Worm (Caenorhabditis elegans) whole organism, L3 larva: ENCODE results near the gene AH9.1.
A peak's percentile ranks its signal among the peaks of the same experiment; 100 is the strongest.

ENCODE experiments used
- ceh-16 ChIP-seq: sonication (generic microtip); optimal IDR thresholded peaks from 2 replicates; lab custom pipeline; 2017; ENCODE audit warnings: missing biosample characterization, missing genetic modification characterization
- ceh-9 ChIP-seq: sonication (generic microtip); optimal IDR thresholded peaks from 2 replicates; lab custom pipeline; 2018; ENCODE audit warnings: missing biosample characterization, missing genetic modification characterization
- egl-27 ChIP-seq: sonication (generic microtip); optimal IDR thresholded peaks from 4 replicates; lab custom pipeline; 2017; ENCODE audit warnings: missing biosample characterization, missing genetic modification reagents, missing genetic modification characterization
- elt-2 ChIP-seq: sonication (generic microtip); optimal IDR thresholded peaks from 2 replicates; lab custom pipeline; 2016; ENCODE audit warnings: missing genetic modification reagents, mild to moderate bottlenecking, missing genetic modification characterization, missing compliant biosample characterization
- elt-3 ChIP-seq, 3 experiments: fragments of 150-350 bp in 1 of 3; sonication (generic microtip) in 2 of 3; optimal IDR thresholded peaks; 2 replicates in 2 of 3; 4 replicates in 1 of 3; lab custom pipeline; 2014 to 2017; ENCODE audit warnings: missing biosample characterization in 3 of 3, missing genetic modification characterization in 3 of 3
- eor-1 ChIP-seq, 2 experiments: fragments of 150-350 bp; optimal IDR thresholded peaks; 2 replicates each; lab custom pipeline; 2014 to 2018; ENCODE audit warnings: missing biosample characterization in 2 of 2, missing genetic modification characterization in 2 of 2
- fkh-10 ChIP-seq: sonication (generic microtip); optimal IDR thresholded peaks from 2 replicates; lab custom pipeline; 2017; ENCODE audit warnings: missing biosample characterization, missing genetic modification reagents, missing genetic modification characterization
- fkh-2 ChIP-seq: fragments of 150-350 bp; optimal IDR thresholded peaks from 2 replicates; lab custom pipeline; 2014; ENCODE audit warnings: missing biosample characterization, missing genetic modification reagents, missing genetic modification characterization
- fos-1 ChIP-seq: fragments of 150-350 bp; optimal IDR thresholded peaks from 2 replicates; lab custom pipeline; 2014; ENCODE audit warnings: missing biosample characterization, missing genetic modification characterization
- jun-1 ChIP-seq: fragments of 150-350 bp; optimal IDR thresholded peaks from 2 replicates; lab custom pipeline; 2014; ENCODE audit warnings: missing biosample characterization, missing genetic modification reagents, missing genetic modification characterization
- lin-39 ChIP-seq: fragments of 150-350 bp; optimal IDR thresholded peaks from 2 replicates; lab custom pipeline; 2018; ENCODE audit warnings: missing biosample characterization, missing genetic modification reagents, missing genetic modification characterization
- lsy-12 ChIP-seq: sonication (generic microtip); optimal IDR thresholded peaks from 2 replicates; lab custom pipeline; 2016; ENCODE audit warnings: mild to moderate bottlenecking, missing genetic modification characterization, missing compliant biosample characterization
- nhr-12 ChIP-seq: fragments of 150-350 bp; optimal IDR thresholded peaks from 2 replicates; lab custom pipeline; 2014; ENCODE audit warnings: missing biosample characterization, missing genetic modification characterization
- nhr-23 ChIP-seq: fragments of 150-350 bp; optimal IDR thresholded peaks from 2 replicates; lab custom pipeline; 2014; ENCODE audit warnings: missing biosample characterization, missing genetic modification reagents, missing genetic modification characterization
- nhr-237 ChIP-seq: fragments of 150-350 bp; optimal IDR thresholded peaks from 2 replicates; lab custom pipeline; 2014; ENCODE audit warnings: missing biosample characterization, missing genetic modification characterization
- nhr-25 ChIP-seq: sonication (generic microtip); optimal IDR thresholded peaks from 2 replicates; lab custom pipeline; 2017; ENCODE audit warnings: missing biosample characterization, missing genetic modification characterization
- nhr-28 ChIP-seq: fragments of 150-350 bp; optimal IDR thresholded peaks from 2 replicates; lab custom pipeline; 2014; ENCODE audit warnings: missing biosample characterization, missing genetic modification characterization
- nhr-67 ChIP-seq: fragments of 150-350 bp; optimal IDR thresholded peaks from 2 replicates; lab custom pipeline; 2014; ENCODE audit warnings: missing biosample characterization, missing genetic modification characterization
- nhr-76 ChIP-seq: fragments of 150-350 bp; sonication (generic microtip); optimal IDR thresholded peaks from 5 replicates; lab custom pipeline; 2014; ENCODE audit warnings: missing biosample characterization, missing genetic modification characterization
- pha-4 ChIP-seq: fragments of 150-350 bp; optimal IDR thresholded peaks from 2 replicates; lab custom pipeline; 2014; ENCODE audit warnings: missing biosample characterization, missing genetic modification reagents, missing genetic modification characterization
- pqm-1 ChIP-seq: fragments of 150-350 bp; optimal IDR thresholded peaks from 2 replicates; lab custom pipeline; 2017; ENCODE audit warnings: missing biosample characterization, missing genetic modification characterization, inconsistent platforms
- sea-2 ChIP-seq: fragments of 150-350 bp; sonication (generic microtip); optimal IDR thresholded peaks from 4 replicates; lab custom pipeline; 2014; ENCODE audit warnings: missing biosample characterization, missing genetic modification reagents, missing genetic modification characterization
- skn-1 ChIP-seq: fragments of 150-350 bp; optimal IDR thresholded peaks from 2 replicates; lab custom pipeline; 2014; ENCODE audit warnings: missing biosample characterization, missing genetic modification characterization
- tbx-2 ChIP-seq: sonication (generic microtip); optimal IDR thresholded peaks from 2 replicates; lab custom pipeline; 2016; ENCODE audit warnings: mild to moderate bottlenecking, missing genetic modification characterization, missing compliant biosample characterization
- unc-39 ChIP-seq: sonication (generic microtip); optimal IDR thresholded peaks from 4 replicates; lab custom pipeline; 2017; ENCODE audit warnings: missing biosample characterization, missing genetic modification characterization
- zag-1 ChIP-seq: fragments of 150-350 bp; optimal IDR thresholded peaks from 2 replicates; lab custom pipeline; 2014; ENCODE audit warnings: missing biosample characterization, missing genetic modification characterization
- ztf-11 ChIP-seq: fragments of 150-350 bp; optimal IDR thresholded peaks from 2 replicates; lab custom pipeline; 2014; ENCODE audit warnings: missing biosample characterization, missing genetic modification characterization
- ztf-4 ChIP-seq: fragments of 150-350 bp; optimal IDR thresholded peaks from 2 replicates; lab custom pipeline; 2014; ENCODE audit warnings: missing biosample characterization, missing genetic modification characterization

AH9.1 gene

DNA sequence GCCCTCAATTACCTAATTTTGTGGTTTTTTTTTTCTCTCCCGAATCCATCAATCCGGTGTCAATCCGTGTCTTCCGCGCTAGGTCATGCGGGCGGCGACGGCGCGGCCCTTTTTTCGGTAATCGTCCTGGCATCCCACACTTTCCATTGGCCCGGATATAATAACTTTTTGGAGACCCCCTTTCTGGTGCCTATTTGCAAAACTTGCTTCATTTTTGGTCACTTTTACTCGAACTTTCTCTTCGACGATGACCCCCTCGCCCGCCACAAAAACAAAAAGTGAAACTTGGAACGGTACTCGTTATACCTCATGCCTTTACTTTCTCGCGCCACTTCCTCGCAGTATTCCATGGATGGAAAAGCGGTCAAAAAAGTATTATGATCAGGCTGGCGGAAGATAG, 32.4 kb downstream of the AH9.1 start:
- TF ChIP-seq nhr-23 (tag; lab: Kevin White, UChicago) (peak; percentile 77), fos-1 (no peak), eor-1 (tag; optimal IDR thresholded peaks at IDR 0.05; lab: Kevin White, UChicago) (no peak)

- peak; percentile 41 for TF ChIP-seq nhr-25 (tag; lab: Kevin White, UChicago)
- peak; percentile 27 for TF ChIP-seq nhr-23 (tag; lab: Kevin White, UChicago)
- no peak for TF ChIP-seq ceh-9 (tag; lab: Kevin White, UChicago)
- TF ChIP-seq unc-39 (tag; lab: Kevin White, UChicago), result no peak
- TF ChIP-seq sea-2 (GFP tag; lab: Kevin White, UChicago), result no peak
- TF ChIP-seq elt-2 (tag; lab: Kevin White, UChicago), result peak; percentile 13
- TF ChIP-seq pqm-1 (tag; lab: Kevin White, UChicago), result no peak
These were observed 33.1 kb downstream of the AH9.1 start for ce11 chrX:2213400-2214362.

ce11 chrX:2212712-2213111, 34.1 kb downstream of the AH9.1 start:
- TF ChIP-seq tbx-2 (tag; lab: Kevin White, UChicago) (no peak), nhr-67 (tag; lab: Kevin White, UChicago) (no peak), fos-1 (no peak), jun-1 (tag; lab: Kevin White, UChicago) (no peak), fkh-10 (GFP tag; lab: Kevin White, UChicago) (no peak), lin-39 (no peak), zag-1 (tag; lab: Kevin White, UChicago) (no peak), nhr-76 (no peak), elt-2 (tag; lab: Kevin White, UChicago) (no peak), eor-1 (tag; optimal IDR thresholded peaks at IDR 0.05; lab: Kevin White, UChicago) (no peak), unc-39 (tag; lab: Kevin White, UChicago) (no peak), elt-3 (tag; optimal IDR thresholded peaks at IDR 0.05; lab: Kevin White, UChicago) (no peak)

- no peak for TF ChIP-seq fos-1
- peak; percentile 21 for TF ChIP-seq pha-4 (tag; lab: Kevin White, UChicago)
- TF ChIP-seq nhr-12, result no peak
- TF ChIP-seq egl-27 (tag; lab: Kevin White, UChicago), result no peak
- no peak for TF ChIP-seq fkh-2
- TF ChIP-seq skn-1 (tag; lab: Kevin White, UChicago), result no peak
These were observed 34.7 kb downstream of the AH9.1 start for ce11 chrX:2212141-2212540.

DNA sequence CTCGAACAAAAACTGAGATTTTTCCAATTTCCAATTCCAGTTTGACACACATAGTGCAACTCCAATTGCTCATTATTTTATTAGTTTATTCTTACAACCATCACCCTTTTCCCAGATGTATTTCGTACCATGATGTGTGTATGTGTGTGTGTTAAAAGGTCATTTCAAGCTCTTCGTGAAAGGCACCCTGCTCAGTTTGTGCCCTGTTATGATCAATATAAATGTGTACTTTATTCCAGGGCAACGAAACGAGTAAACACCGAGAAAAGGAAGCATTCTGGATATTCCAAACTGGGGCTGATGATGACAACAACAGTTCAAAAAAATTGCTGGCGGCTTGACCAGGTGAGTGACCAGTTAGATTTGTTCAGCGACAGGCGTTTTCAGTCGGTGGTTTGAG, 36.1 kb downstream of the AH9.1 start, which contains the start of gene peb-1:
Gene peb-1 (plus strand): TSS at position 301 of the 400 bp plus-strand sequence.
- no peak for TF ChIP-seq ztf-11 (tag; lab: Kevin White, UChicago)
- no peak for TF ChIP-seq egl-27 (tag; lab: Kevin White, UChicago)
- TF ChIP-seq sea-2 (GFP tag; lab: Kevin White, UChicago), result no peak
- TF ChIP-seq ztf-4 (tag; lab: Kevin White, UChicago), result no peak
- TF ChIP-seq nhr-23 (tag; lab: Kevin White, UChicago), result no peak
- no peak for TF ChIP-seq pha-4 (tag; lab: Kevin White, UChicago)
- no peak for TF ChIP-seq nhr-237 (tag; lab: Kevin White, UChicago)
- TF ChIP-seq nhr-76, result no peak
- no peak for TF ChIP-seq ceh-16 (tag; lab: Kevin White, UChicago)
- TF ChIP-seq ceh-9 (tag; lab: Kevin White, UChicago), result no peak
- TF ChIP-seq lsy-12 (tag; lab: Kevin White, UChicago), result no peak
- TF ChIP-seq zag-1 (tag; lab: Kevin White, UChicago), result no peak
- TF ChIP-seq elt-2 (tag; lab: Kevin White, UChicago), result no peak
- no peak for TF ChIP-seq nhr-28 (tag; lab: Kevin White, UChicago)
- no peak for TF ChIP-seq fkh-2

DNA sequence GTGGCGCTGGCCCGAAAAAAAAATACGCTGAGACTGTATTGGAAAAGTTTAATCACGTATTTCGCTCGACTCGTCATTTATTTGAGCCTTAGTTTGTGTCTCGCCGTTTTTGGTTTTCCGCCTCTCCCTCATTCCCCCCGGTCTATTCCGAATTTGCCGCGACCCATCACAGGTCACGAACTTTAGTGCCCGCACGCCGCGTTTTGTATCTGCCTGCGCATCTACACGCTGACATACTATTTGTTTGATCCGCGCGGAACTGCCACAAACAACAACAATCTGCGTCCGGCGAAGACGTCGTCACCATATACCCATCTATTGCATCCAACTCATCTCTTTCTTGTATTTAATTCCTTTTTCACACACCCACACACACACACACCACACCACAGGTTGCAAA, 36.6 kb downstream of the AH9.1 start:
- TF ChIP-seq nhr-23 (tag; lab: Kevin White, UChicago) (peak; percentile 9), jun-1 (tag; lab: Kevin White, UChicago) (no peak)
- TF ChIP-seq, all 47 proteins: peak for 1
